Worm (Caenorhabditis elegans) whole organism, early embryonic: ENCODE data around the gene sir-2.3.

ENCODE experiments used
- aly-1 ChIP-seq: sonication (generic microtip); optimal IDR thresholded peaks from 2 replicates; lab custom pipeline; 2016; ENCODE audit warnings: missing genetic modification characterization, missing compliant biosample characterization
- ama-1 ChIP-seq: fragments of 150-350 bp; optimal IDR thresholded peaks from 2 replicates; lab custom pipeline; 2014

DNA sequence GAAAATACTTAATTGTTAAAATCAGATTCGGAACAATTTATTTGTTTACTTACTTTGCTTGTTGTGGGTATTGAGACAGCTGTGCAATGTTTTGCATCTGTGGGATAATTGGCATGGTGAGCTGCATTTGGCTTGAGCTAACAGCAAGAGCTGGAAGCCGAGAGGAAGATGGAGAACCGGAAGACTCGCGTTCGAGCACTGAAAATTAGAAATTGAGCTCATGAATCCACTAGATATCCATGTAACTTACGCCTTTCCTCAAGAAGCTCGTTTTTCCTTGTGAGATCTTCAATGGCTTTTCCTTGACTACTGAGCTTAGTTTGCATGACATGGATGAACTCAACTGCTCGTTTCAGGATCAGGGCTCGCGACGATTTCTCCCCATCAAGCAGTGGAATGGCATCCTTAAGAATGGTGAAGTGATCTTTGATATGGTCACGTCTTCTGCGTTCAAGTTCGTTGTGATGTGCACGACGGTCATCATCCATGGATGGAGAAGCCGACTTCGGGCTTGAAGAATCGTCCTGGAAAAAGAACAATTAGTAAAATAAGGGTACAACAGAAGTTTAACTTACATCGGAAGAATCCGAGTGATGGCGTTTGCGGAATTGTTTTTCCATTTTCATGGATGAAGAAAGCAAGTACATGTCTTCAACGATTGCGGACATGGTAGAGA is 18.8 kb downstream of the sir-2.3 start:
- no peak for TF ChIP-seq aly-1 (tag; lab: Kevin White, UChicago)
- TF ChIP-seq ama-1 (lab: Kevin White, UChicago): no peak
